Fruit fly (Drosophila melanogaster): ENCODE measurements around the gene CG9518.

DNA sequence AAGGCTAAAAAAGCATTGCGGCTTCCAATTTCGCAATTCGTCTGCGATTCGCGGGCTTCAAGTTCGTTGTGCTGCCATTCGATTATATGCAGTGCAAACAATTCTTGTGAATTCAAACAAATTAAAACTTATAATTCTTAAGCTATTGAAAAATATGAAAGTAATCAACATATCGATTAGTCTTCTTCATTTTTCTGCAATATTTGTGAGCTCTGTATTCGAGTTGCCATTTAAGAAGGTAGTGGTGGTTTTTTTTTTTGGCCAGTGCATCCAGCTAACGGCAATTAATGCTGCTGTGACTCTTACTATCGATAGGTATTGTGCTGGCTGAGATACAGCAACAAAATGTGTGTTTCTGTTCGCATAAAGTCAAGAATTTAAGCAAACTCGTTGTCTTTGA is 13.1 kb downstream of the CG9518 start:
- TF ChIP-seq CTCF (optimal IDR thresholded peaks at IDR 0.05) = no peak
- no peak for TF ChIP-seq CG8478 (optimal IDR thresholded peaks at IDR 0.05)
